Worm (Caenorhabditis elegans): ENCODE data around the gene C09E7.4.

Gene C09E7.4

DNA sequence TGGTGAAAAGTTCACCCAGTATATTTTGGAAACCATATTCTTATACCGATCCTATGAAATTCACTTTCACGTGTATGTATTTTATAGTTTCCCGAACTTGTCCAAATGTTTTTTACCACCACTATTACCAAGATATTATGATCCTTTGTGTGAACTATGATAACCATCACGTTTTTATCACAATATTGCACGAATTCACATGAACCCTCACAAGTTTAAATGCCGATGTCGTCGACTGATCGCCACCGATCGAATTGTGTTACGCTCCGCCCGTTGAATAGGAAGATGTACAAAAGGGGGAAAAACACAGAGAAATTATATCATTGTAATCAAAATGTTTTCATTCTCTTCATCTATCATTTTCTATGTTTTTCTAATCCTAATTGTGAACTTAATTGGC lies 28.5 kb downstream of the C09E7.4 start:
- TF ChIP-seq him-1 (tag; optimal IDR thresholded peaks at IDR 0.05) (no peak), dao-5 (tag; optimal IDR thresholded peaks at IDR 0.05) (no peak), W03F9.2 (tag; optimal IDR thresholded peaks at IDR 0.05) (no peak)

ce11 chrIII:6507832-6508231 lies 29.0 kb downstream of the C09E7.4 start, which contains the start of gene F23F12.12:
Gene F23F12.12, plus strand, starts transcription at chrIII:6508132.
- TF ChIP-seq W03F9.2 (tag; optimal IDR thresholded peaks at IDR 0.05) (no peak), dao-5 (tag; optimal IDR thresholded peaks at IDR 0.05) (no peak), him-1 (tag; optimal IDR thresholded peaks at IDR 0.05) (no peak)

DNA sequence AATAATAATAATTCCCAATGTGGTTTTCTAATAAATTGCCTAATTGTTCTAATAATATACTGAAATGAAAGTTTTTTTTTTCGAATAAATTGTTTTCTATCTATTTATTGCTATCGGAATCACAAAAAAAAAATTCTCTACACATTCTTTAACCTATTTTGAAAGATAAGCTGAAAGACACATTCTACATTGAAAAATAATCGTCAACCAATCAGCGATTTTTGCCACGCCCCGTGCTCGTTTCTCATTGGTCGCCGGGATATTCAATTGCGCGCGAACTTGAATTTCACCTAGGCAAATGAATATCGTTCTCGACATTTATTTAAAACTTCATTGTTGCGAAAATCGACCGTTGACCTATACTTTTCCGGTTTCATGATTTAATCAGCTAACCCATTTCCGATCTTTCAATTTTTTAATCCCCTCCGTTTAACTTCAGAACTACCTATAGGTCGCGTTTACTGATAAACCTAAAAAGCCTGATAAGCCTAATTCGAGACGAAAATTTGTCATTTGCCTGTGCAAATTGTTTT lies 36.7 kb downstream of the C09E7.4 start, which contains the start of gene F23F12.3:
Gene F23F12.3, plus strand, starts transcription at position 483 of the 533 bp plus-strand sequence.
- TF ChIP-seq W03F9.2 (tag; optimal IDR thresholded peaks at IDR 0.05), result no peak
- no peak for TF ChIP-seq dao-5 (tag; optimal IDR thresholded peaks at IDR 0.05)
- TF ChIP-seq him-1 (tag; optimal IDR thresholded peaks at IDR 0.05), result no peak

- TF ChIP-seq dao-5 (tag; optimal IDR thresholded peaks at IDR 0.05) (no peak), W03F9.2 (tag; optimal IDR thresholded peaks at IDR 0.05) (no peak), him-1 (tag; optimal IDR thresholded peaks at IDR 0.05) (no peak)
Measured at ce11 chrIII:6499102-6499501, 37.7 kb downstream of the C09E7.4 start.

ce11 chrIII:6498176-6498575 lies 38.6 kb downstream of the C09E7.4 start, which contains the start of gene sdz-15:
Gene sdz-15, plus strand, starts transcription at chrIII:6498476.
- TF ChIP-seq W03F9.2 (tag; optimal IDR thresholded peaks at IDR 0.05) (no peak), dao-5 (tag; optimal IDR thresholded peaks at IDR 0.05) (no peak), him-1 (tag; optimal IDR thresholded peaks at IDR 0.05) (no peak)

DNA sequence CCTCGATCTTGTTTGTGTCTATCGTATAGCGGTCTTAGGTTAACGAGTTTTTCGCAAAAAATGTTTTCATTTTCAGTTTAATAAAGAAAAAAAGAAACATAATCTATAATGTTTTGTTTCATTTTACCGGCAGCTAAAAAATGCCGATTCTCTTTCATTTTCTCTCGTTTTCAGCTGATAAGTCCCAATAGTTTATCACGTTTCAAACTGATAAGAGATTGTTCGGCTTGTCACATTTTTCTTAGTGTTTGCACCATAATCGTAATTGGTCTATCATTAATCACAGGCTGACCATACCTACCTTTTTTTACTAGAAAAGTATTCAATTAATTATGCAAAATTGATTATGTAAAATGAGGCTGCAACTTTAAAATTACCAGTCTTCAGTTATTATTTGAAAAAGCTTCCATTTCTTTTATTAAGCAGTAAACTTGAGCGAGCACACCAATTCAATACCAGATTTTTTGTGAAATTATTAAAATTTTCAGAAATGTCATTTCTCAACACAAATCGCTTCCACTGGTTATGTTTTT lies 41.5 kb downstream of the C09E7.4 start, which contains the start of gene F23F12.13:
Gene F23F12.13, plus strand, starts transcription at position 483 of the 533 bp plus-strand sequence.
- no peak for TF ChIP-seq dao-5 (tag; optimal IDR thresholded peaks at IDR 0.05)
- TF ChIP-seq W03F9.2 (tag; optimal IDR thresholded peaks at IDR 0.05), result no peak
- no peak for TF ChIP-seq him-1 (tag; optimal IDR thresholded peaks at IDR 0.05)

DNA sequence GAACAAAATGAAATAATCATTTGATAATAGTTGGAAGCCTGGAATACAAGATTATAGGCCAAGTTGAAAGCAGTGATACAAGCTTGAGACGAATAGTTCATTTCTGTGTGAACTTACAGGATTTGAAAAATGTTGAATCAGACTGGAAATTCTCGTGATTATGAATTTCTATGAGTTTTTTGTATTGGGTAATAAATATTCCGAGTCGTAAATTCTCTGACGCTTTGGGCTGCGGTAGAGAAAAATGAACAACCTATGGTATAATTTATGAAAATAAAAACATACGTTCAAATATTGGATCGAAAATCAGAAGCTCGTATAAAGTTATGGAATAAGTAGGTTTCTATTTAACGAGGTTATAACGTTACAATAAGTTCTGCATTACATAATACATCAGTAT lies 44.0 kb downstream of the C09E7.4 start, which contains the start of gene srb-11:
Gene srb-11, minus strand, starts transcription at position 101 of the 400 bp plus-strand sequence.
- TF ChIP-seq W03F9.2 (tag; optimal IDR thresholded peaks at IDR 0.05) (no peak), dao-5 (tag; optimal IDR thresholded peaks at IDR 0.05) (no peak), him-1 (tag; optimal IDR thresholded peaks at IDR 0.05) (no peak)

ce11 chrIII:6490989-6491388 lies 45.8 kb downstream of the C09E7.4 start:
- TF ChIP-seq him-1 (tag; optimal IDR thresholded peaks at IDR 0.05) (no peak), dao-5 (tag; optimal IDR thresholded peaks at IDR 0.05) (no peak), W03F9.2 (tag; optimal IDR thresholded peaks at IDR 0.05) (no peak)

ce11 chrIII:6489493-6489892 lies 47.3 kb downstream of the C09E7.4 start, which contains the start of gene rpt-3:
Gene rpt-3, plus strand, starts transcription at chrIII:6489793.
- TF ChIP-seq him-1 (tag; optimal IDR thresholded peaks at IDR 0.05) (no peak), dao-5 (tag; optimal IDR thresholded peaks at IDR 0.05) (no peak), W03F9.2 (tag; optimal IDR thresholded peaks at IDR 0.05) (no peak)

- TF ChIP-seq W03F9.2 (tag; optimal IDR thresholded peaks at IDR 0.05) (peak; percentile 64), him-1 (tag; optimal IDR thresholded peaks at IDR 0.05) (no peak)
Measured at ce11 chrIII:6488916-6489315, 47.9 kb downstream of the C09E7.4 start.

Measured in whole organism, L4/young adult.